Fruit fly (Drosophila melanogaster): Measurements from ENCODE around the gene Cpr78Cc.

The Cpr78Cc gene

dm6 chr3L:21253761-21254523 lies 46.4 kb upstream of the Cpr78Cc start (continued):
- TF ChIP-seq NK7.1 (GFP tag; optimal IDR thresholded peaks at IDR 0.05) (no peak), CG7786 (GFP tag; optimal IDR thresholded peaks at IDR 0.05) (no peak), CG8359 (GFP tag; optimal IDR thresholded peaks at IDR 0.05; ENCODE audit: borderline replicate concordance) (no peak), emc (GFP tag; optimal IDR thresholded peaks at IDR 0.05) (no peak), CG42726 (GFP tag; IDR thresholded peaks at IDR 0.05; ENCODE audit: partially characterized antibody) (no peak), CG12659 (GFP tag; optimal IDR thresholded peaks at IDR 0.05) (no peak), CG17612 (GFP tag; IDR thresholded peaks at IDR 0.05) (no peak), amos (GFP tag; IDR thresholded peaks at IDR 0.05; ENCODE audit: partially characterized antibody) (no peak), E2f1 (GFP tag; IDR thresholded peaks at IDR 0.05) (no peak), CG17568 (GFP tag; optimal IDR thresholded peaks at IDR 0.05) (no peak), CG9797 (GFP tag; optimal IDR thresholded peaks at IDR 0.05) (no peak), tap (tag; optimal IDR thresholded peaks at IDR 0.05) (peak; percentile 55), CG17328 (GFP tag; IDR thresholded peaks at IDR 0.05) (no peak; the same call in 1 of the 2 replicates), kni (GFP tag; optimal IDR thresholded peaks at IDR 0.05) (no peak), CG4730 (GFP tag; IDR thresholded peaks at IDR 0.05) (no peak), Rfx (GFP tag; IDR thresholded peaks at IDR 0.05) (peak; percentile 26; the same call in 1 of the 2 replicates), CG3995 (GFP tag; optimal IDR thresholded peaks at IDR 0.05) (no peak), mam (GFP tag; optimal IDR thresholded peaks at IDR 0.05) (peak; percentile 8), Ssrp (tag; optimal IDR thresholded peaks at IDR 0.05) (peak; percentile 44), ATbp (GFP tag; optimal IDR thresholded peaks at IDR 0.05) (peak; percentile 10), CG9727 (GFP tag; optimal IDR thresholded peaks at IDR 0.05) (peak; percentile 54), Fer3 (tag; optimal IDR thresholded peaks at IDR 0.05) (peak; percentile 4), ind (GFP tag; optimal IDR thresholded peaks at IDR 0.05) (peak; percentile 29), Nf-YC (tag; optimal IDR thresholded peaks at IDR 0.05) (no peak), Hmr (GFP tag; optimal IDR thresholded peaks at IDR 0.05) (no peak), sima (GFP tag; optimal IDR thresholded peaks at IDR 0.05) (no peak), CG1024 (GFP tag; IDR thresholded peaks at IDR 0.05) (0 out of 2 replicates have a peak, but pooled peaks have one; percentile 8), dimm (GFP tag; IDR thresholded peaks at IDR 0.05) (no peak), pros (GFP tag; optimal IDR thresholded peaks at IDR 0.05) (no peak), CG13296 (GFP tag; optimal IDR thresholded peaks at IDR 0.05) (no peak), CG13287 (GFP tag; IDR thresholded peaks at IDR 0.05; ENCODE audit: partially characterized antibody) (no peak), CG33557 (GFP tag; optimal IDR thresholded peaks at IDR 0.05) (no peak), CG32532 (GFP tag; IDR thresholded peaks at IDR 0.05) (no peak), vnd (GFP tag; IDR thresholded peaks at IDR 0.05; ENCODE audit: partially characterized antibody) (no peak), bcd (GFP tag; optimal IDR thresholded peaks at IDR 0.05) (peak; percentile 27), ken (GFP tag; IDR thresholded peaks at IDR 0.05) (no peak), pum (GFP tag; optimal IDR thresholded peaks at IDR 0.05) (peak; percentile 23), CG13123 (GFP tag; optimal IDR thresholded peaks at IDR 0.05) (no peak), jigr1 (GFP tag; IDR thresholded peaks at IDR 0.05) (no peak), Antp (GFP tag; optimal IDR thresholded peaks at IDR 0.05) (no peak), ro (GFP tag; IDR thresholded peaks at IDR 0.05) (no peak), eve (GFP tag; optimal IDR thresholded peaks at IDR 0.05) (peak in 1 of 2 experiments; percentile 58), CG10431 (GFP tag; optimal IDR thresholded peaks at IDR 0.05) (no peak), CG13775 (GFP tag; optimal IDR thresholded peaks at IDR 0.05) (no peak), esg (GFP tag; conservative IDR thresholded peaks at IDR 0.05) (no peak; the same call in 1 of the 2 replicates), Atf3 (GFP tag; optimal IDR thresholded peaks at IDR 0.05) (no peak), GATAe (GFP tag; conservative IDR thresholded peaks at IDR 0.05) (no peak), luna (GFP tag; optimal IDR thresholded peaks at IDR 0.05) (no peak), CG1602 (GFP tag; optimal IDR thresholded peaks at IDR 0.05) (peak; percentile 19), H2.0 (GFP tag; IDR thresholded peaks at IDR 0.05) (no peak)
